Worm (Caenorhabditis elegans): Measurements from ENCODE around the gene srd-68.

Gene srd-68

ce11 chrV:16853956-16854683, 48.5 kb downstream of the srd-68 start, which contains the start of the genes clec-35 and clec-27:
Gene clec-35, minus strand, starts transcription at chrV:16854056.
Gene clec-27, plus strand, starts transcription at chrV:16854633.
- TF ChIP-seq hmg-4 (GFP tag; optimal IDR thresholded peaks at IDR 0.05) (no peak), ceh-13 (GFP tag; optimal IDR thresholded peaks at IDR 0.05) (no peak), ceh-36 (tag; optimal IDR thresholded peaks at IDR 0.05) (no peak), aly-1 (tag; optimal IDR thresholded peaks at IDR 0.05) (no peak), tra-4 (tag; optimal IDR thresholded peaks at IDR 0.05) (no peak), hnd-1 (tag; optimal IDR thresholded peaks at IDR 0.05) (no peak), hmbx-1 (tag; optimal IDR thresholded peaks at IDR 0.05) (no peak), sea-1 (GFP tag; conservative IDR thresholded peaks at IDR 0.05) (no peak), tbx-11 (GFP tag; IDR thresholded peaks at IDR 0.05) (no peak), scrt-1 (GFP tag; IDR thresholded peaks at IDR 0.05) (no peak), B0310.2 (tag; optimal IDR thresholded peaks at IDR 0.05) (no peak), flt-1 (GFP tag; IDR thresholded peaks at IDR 0.05) (no peak), pes-1 (GFP tag; IDR thresholded peaks at IDR 0.05) (no peak)

DNA sequence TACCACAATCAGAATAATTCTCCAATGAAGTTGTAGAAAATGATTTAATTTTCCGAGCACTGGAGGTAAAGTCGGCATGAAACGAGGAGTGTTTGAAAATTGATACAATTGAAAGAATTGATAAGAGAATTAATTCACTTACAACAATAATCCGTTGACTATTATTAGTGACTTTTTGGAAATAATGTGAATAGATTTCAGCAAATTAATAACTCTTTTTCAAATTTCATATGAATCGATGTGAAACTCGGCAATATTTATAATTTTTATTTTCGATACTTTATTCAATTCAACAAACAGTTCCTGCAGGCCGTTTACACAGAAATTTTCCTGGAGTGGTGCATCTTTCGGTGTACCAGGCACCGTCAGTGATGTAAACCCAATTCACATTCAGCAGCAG, 50.6 kb downstream of the srd-68 start, which contains the start of gene clec-37:
TSS of gene clec-37 (minus strand) at position 101 of the 400 bp plus-strand sequence.
- no peak for TF ChIP-seq B0310.2 (tag; optimal IDR thresholded peaks at IDR 0.05)
- no peak for TF ChIP-seq hmbx-1 (tag; optimal IDR thresholded peaks at IDR 0.05)
- TF ChIP-seq ceh-13 (GFP tag; optimal IDR thresholded peaks at IDR 0.05) = no peak
- no peak for TF ChIP-seq ceh-36 (tag; optimal IDR thresholded peaks at IDR 0.05)
- TF ChIP-seq hnd-1 (tag; optimal IDR thresholded peaks at IDR 0.05) = no peak
- no peak for TF ChIP-seq aly-1 (tag; optimal IDR thresholded peaks at IDR 0.05)
